Worm (Caenorhabditis elegans) whole organism, late embryonic: Measurements from ENCODE around the gene R07E5.15.
A peak's percentile ranks its signal among the peaks of the same experiment; 100 is the strongest.

ENCODE experiments used
- C08G9.2 ChIP-seq: sonication (generic microtip); optimal IDR thresholded peaks from 2 replicates; lab custom pipeline; 2016; ENCODE audit warnings: mild to moderate bottlenecking, missing genetic modification characterization, moderate library complexity, missing compliant biosample characterization
- K09A11.1 ChIP-seq: sonication (generic microtip); optimal IDR thresholded peaks from 2 replicates; lab custom pipeline; 2017; ENCODE audit warnings: antibody characterized with exemption, mild to moderate bottlenecking, missing genetic modification characterization, missing compliant biosample characterization; ENCODE audit not compliant: insufficient read depth
- T23F11.4 ChIP-seq: fragments of 200-800 bp; sonication (Bioruptor generic); optimal IDR thresholded peaks from 2 replicates; lab custom pipeline; 2018; ENCODE audit warnings: mild to moderate bottlenecking, missing genetic modification characterization, missing compliant biosample characterization
- Y22D7AL.16 ChIP-seq: sonication (generic microtip); optimal IDR thresholded peaks from 2 replicates; lab custom pipeline; 2016; ENCODE audit warnings: missing genetic modification characterization, missing compliant biosample characterization
- ahr-1 ChIP-seq: sonication (generic microtip); optimal IDR thresholded peaks from 2 replicates; lab custom pipeline; 2016; ENCODE audit warnings: missing genetic modification characterization, missing compliant biosample characterization
- ceh-14 ChIP-seq: sonication (generic microtip); optimal IDR thresholded peaks from 2 replicates; lab custom pipeline; 2016; ENCODE audit warnings: missing genotype, missing genetic modification characterization, missing compliant biosample characterization
- ceh-18 ChIP-seq: sonication (generic microtip); optimal IDR thresholded peaks from 2 replicates; lab custom pipeline; 2016; ENCODE audit warnings: missing genetic modification characterization, missing compliant biosample characterization
- ceh-19 ChIP-seq: fragments of 200-800 bp; sonication (Bioruptor generic); optimal IDR thresholded peaks from 2 replicates; lab custom pipeline; 2018; ENCODE audit warnings: mild to moderate bottlenecking, missing genetic modification characterization, missing compliant biosample characterization
- ceh-24 ChIP-seq: sonication (generic microtip); optimal IDR thresholded peaks from 2 replicates; lab custom pipeline; 2016; ENCODE audit warnings: mild to moderate bottlenecking, missing genetic modification characterization, missing compliant biosample characterization
- ceh-31 ChIP-seq: sonication (generic microtip); optimal IDR thresholded peaks from 2 replicates; lab custom pipeline; 2016; ENCODE audit warnings: missing genetic modification characterization, missing compliant biosample characterization
- ceh-34 ChIP-seq: sonication (generic microtip); optimal IDR thresholded peaks from 2 replicates; lab custom pipeline; 2016; ENCODE audit warnings: mild to moderate bottlenecking, missing genetic modification characterization, missing compliant biosample characterization
- ceh-48 ChIP-seq: sonication (generic microtip); optimal IDR thresholded peaks from 2 replicates; lab custom pipeline; 2016; ENCODE audit warnings: missing genetic modification characterization, inconsistent platforms, missing compliant biosample characterization
- ceh-6 ChIP-seq: fragments of 200-800 bp; sonication (Bioruptor generic); optimal IDR thresholded peaks from 2 replicates; lab custom pipeline; 2018; ENCODE audit warnings: mild to moderate bottlenecking, missing genetic modification characterization, missing compliant biosample characterization
- ceh-9 ChIP-seq: sonication (generic microtip); optimal IDR thresholded peaks from 2 replicates; lab custom pipeline; 2016; ENCODE audit warnings: mild to moderate bottlenecking, missing genetic modification characterization, inconsistent platforms, missing compliant biosample characterization
- che-1 ChIP-seq: sonication (generic microtip); optimal IDR thresholded peaks from 2 replicates; lab custom pipeline; 2016; ENCODE audit warnings: mild to moderate bottlenecking, missing genetic modification characterization, missing compliant biosample characterization
- dmd-4 ChIP-seq: sonication (generic microtip); optimal IDR thresholded peaks from 2 replicates; lab custom pipeline; 2016; ENCODE audit warnings: borderline replicate concordance, missing genetic modification characterization, missing compliant biosample characterization
- elt-2 ChIP-seq: sonication (generic microtip); optimal IDR thresholded peaks from 2 replicates; lab custom pipeline; 2016; ENCODE audit warnings: missing genetic modification reagents, missing genetic modification characterization, missing compliant biosample characterization
- ets-4 ChIP-seq: sonication (generic microtip); optimal IDR thresholded peaks from 2 replicates; lab custom pipeline; 2016; ENCODE audit warnings: missing genetic modification characterization, missing compliant biosample characterization
- fax-1 ChIP-seq: sonication (generic microtip); optimal IDR thresholded peaks from 2 replicates; lab custom pipeline; 2016; ENCODE audit warnings: missing genotype, missing genetic modification characterization, missing compliant biosample characterization
- fkh-10 ChIP-seq: fragments of 150-350 bp; optimal IDR thresholded peaks from 2 replicates; lab custom pipeline; 2014; ENCODE audit warnings: missing biosample characterization, missing genetic modification reagents, missing genetic modification characterization
- fkh-6 ChIP-seq: sonication (generic microtip); optimal IDR thresholded peaks from 2 replicates; lab custom pipeline; 2016; ENCODE audit warnings: missing genetic modification characterization, missing compliant biosample characterization
- gmeb-2 ChIP-seq: sonication (generic microtip); optimal IDR thresholded peaks from 2 replicates; lab custom pipeline; 2016; ENCODE audit warnings: missing genetic modification characterization, inconsistent platforms, missing compliant biosample characterization
- hlh-15 ChIP-seq: sonication (generic microtip); optimal IDR thresholded peaks from 2 replicates; lab custom pipeline; 2016; ENCODE audit warnings: missing genetic modification characterization, missing compliant biosample characterization
- hlh-30 ChIP-seq: sonication (generic microtip); optimal IDR thresholded peaks from 2 replicates; lab custom pipeline; 2017; ENCODE audit warnings: antibody characterized with exemption, missing genetic modification characterization, missing compliant biosample characterization; ENCODE audit not compliant: insufficient read depth
- hlh-6 ChIP-seq: sonication (generic microtip); optimal IDR thresholded peaks from 2 replicates; lab custom pipeline; 2016; ENCODE audit warnings: missing genotype, missing genetic modification characterization, missing compliant biosample characterization
- hlh-8 ChIP-seq: sonication (generic microtip); optimal IDR thresholded peaks from 2 replicates; lab custom pipeline; 2016; ENCODE audit warnings: missing genotype, missing genetic modification characterization, missing compliant biosample characterization
- lim-6 ChIP-seq: sonication (generic microtip); optimal IDR thresholded peaks from 2 replicates; lab custom pipeline; 2016; ENCODE audit warnings: missing genetic modification characterization, missing compliant biosample characterization
- nfya-1 ChIP-seq: sonication (generic microtip); optimal IDR thresholded peaks from 2 replicates; lab custom pipeline; 2017; ENCODE audit warnings: missing genetic modification characterization, mild to moderate bottlenecking, missing compliant biosample characterization, antibody characterized with exemption, moderate library complexity
- nhr-232 ChIP-seq: sonication (generic microtip); optimal IDR thresholded peaks from 2 replicates; lab custom pipeline; 2016; ENCODE audit warnings: missing genetic modification characterization, missing compliant biosample characterization
- pag-3 ChIP-seq: sonication (generic microtip); optimal IDR thresholded peaks from 2 replicates; lab custom pipeline; 2016; ENCODE audit warnings: missing compliant biosample characterization, missing genetic modification characterization, borderline replicate concordance
- pat-9 ChIP-seq: fragments of 200-800 bp; sonication (Bioruptor generic); optimal IDR thresholded peaks from 2 replicates; lab custom pipeline; 2018; ENCODE audit warnings: mild to moderate bottlenecking, missing genetic modification characterization, moderate library complexity, missing compliant biosample characterization
- pax-1 ChIP-seq: fragments of 150-350 bp; optimal IDR thresholded peaks from 2 replicates; lab custom pipeline; 2014; ENCODE audit warnings: missing biosample characterization, missing genetic modification characterization
- pha-2 ChIP-seq: sonication (generic microtip); optimal IDR thresholded peaks from 2 replicates; lab custom pipeline; 2017; ENCODE audit warnings: mild to moderate bottlenecking, missing genetic modification characterization, missing compliant biosample characterization
- ref-2 ChIP-seq: sonication (generic microtip); optimal IDR thresholded peaks from 2 replicates; lab custom pipeline; 2016; ENCODE audit warnings: missing genetic modification characterization, missing compliant biosample characterization
- rnt-1 ChIP-seq: sonication (generic microtip); optimal IDR thresholded peaks from 2 replicates; lab custom pipeline; 2016; ENCODE audit warnings: missing genetic modification characterization, missing compliant biosample characterization
- sdc-2 ChIP-seq: sonication (generic microtip); optimal IDR thresholded peaks from 2 replicates; lab custom pipeline; 2016; ENCODE audit warnings: missing genotype, missing genetic modification characterization, missing compliant biosample characterization
- sox-4 ChIP-seq: sonication (generic microtip); optimal IDR thresholded peaks from 2 replicates; lab custom pipeline; 2017; ENCODE audit warnings: mild to moderate bottlenecking, missing genetic modification characterization, inconsistent platforms, missing compliant biosample characterization
- syd-9 ChIP-seq: sonication (generic microtip); optimal IDR thresholded peaks from 2 replicates; lab custom pipeline; 2016; ENCODE audit warnings: mild to moderate bottlenecking, missing genetic modification characterization, moderate library complexity, missing compliant biosample characterization
- tbx-2 ChIP-seq: sonication (generic microtip); optimal IDR thresholded peaks from 2 replicates; lab custom pipeline; 2016; ENCODE audit warnings: missing genetic modification characterization, missing compliant biosample characterization
- unc-55 ChIP-seq: sonication (generic microtip); optimal IDR thresholded peaks from 2 replicates; lab custom pipeline; 2017; ENCODE audit warnings: missing biosample characterization, missing genetic modification reagents, missing genetic modification characterization
- zip-5 ChIP-seq: sonication (generic microtip); optimal IDR thresholded peaks from 2 replicates; lab custom pipeline; 2016; ENCODE audit warnings: missing genetic modification characterization, missing compliant biosample characterization

Gene R07E5.15

DNA sequence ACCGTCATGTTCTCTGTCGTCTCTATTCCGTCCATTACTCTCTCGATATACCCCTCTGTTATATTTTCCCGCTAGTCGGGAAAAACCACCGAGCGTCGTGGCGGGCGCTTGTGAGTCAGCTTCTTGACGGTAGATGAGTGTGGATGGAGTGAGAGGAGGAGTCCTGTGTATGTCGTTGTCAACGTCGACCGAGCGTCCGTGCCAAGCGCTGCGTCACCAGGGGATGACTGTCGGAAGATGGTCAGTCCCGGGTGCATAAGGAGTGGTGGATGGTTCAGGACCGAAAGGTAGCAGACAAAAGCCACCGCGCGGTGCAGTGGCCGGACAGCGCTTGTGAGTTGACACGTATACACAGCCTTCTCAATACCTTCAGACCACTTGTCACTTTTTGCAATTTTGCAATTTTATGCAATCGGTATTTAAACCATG, 31.8 kb upstream of the R07E5.15 start (continued):
- TF ChIP-seq pha-2 (tag; lab: Kevin White, UChicago) (peak; percentile 69), C08G9.2 (tag; lab: Kevin White, UChicago) (peak; percentile 10), elt-2 (tag; lab: Kevin White, UChicago) (peak; percentile 76)

DNA sequence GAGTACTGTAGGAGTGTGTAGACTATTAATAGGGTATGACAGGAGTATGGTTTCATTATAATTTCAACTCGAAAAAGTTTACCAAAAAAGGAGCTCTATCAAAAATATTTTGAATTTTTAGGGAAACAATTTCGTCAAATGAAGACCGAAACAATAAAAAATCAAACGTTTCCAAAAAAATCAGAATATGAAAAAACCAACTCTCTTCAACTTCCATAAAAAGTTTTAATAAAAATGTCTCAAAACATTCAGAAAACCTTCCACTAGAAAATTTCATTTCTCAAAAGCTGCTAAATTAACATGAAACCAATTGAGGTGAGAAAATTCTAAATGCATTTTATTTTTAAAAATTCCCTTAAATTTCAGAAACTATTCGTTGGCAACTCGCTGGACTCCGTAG, 30.7 kb upstream of the R07E5.15 start, which contains the start of gene ckb-3:
Gene ckb-3 (plus strand): TSS at position 301 of the 400 bp plus-strand sequence.
- TF ChIP-seq fkh-10 (GFP tag; lab: Kevin White, UChicago): no peak
- no peak for TF ChIP-seq pag-3
- TF ChIP-seq pha-2 (tag; lab: Kevin White, UChicago): no peak
- TF ChIP-seq nhr-232 (tag; lab: Kevin White, UChicago): no peak
- TF ChIP-seq zip-5 (tag; lab: Kevin White, UChicago): no peak
- no peak for TF ChIP-seq pax-1 (tag; lab: Kevin White, UChicago)
- TF ChIP-seq K09A11.1 (tag; lab: Kevin White, UChicago): no peak
- no peak for TF ChIP-seq ceh-14 (tag; lab: Kevin White, UChicago)
- TF ChIP-seq T23F11.4 (GFP tag; lab: Kevin White, UChicago): no peak
- TF ChIP-seq, all 69 proteins: peak for 0

DNA sequence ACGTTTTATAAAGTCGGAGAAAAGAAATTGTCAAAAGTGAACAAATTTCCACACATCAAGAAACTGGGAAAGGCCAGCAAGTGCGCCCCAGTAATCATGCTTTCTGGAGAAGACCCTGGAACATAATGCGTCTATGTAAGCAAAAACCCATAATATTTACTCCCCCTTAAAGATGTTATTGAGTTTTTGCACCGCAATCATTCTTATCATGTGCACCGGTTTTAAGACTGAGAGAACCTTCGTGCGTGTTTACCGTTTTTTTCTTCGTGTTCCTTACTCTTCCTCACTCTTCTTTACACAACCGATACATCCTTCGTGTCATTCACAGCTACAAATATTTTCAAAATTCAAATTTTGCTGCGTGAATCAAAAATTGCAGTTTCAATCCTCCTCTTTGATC, 28.3 kb upstream of the R07E5.15 start:
- no peak for TF ChIP-seq ceh-6 (GFP tag; lab: Kevin White, UChicago)
- TF ChIP-seq lim-6 (tag; lab: Kevin White, UChicago): no peak
- TF ChIP-seq hlh-30 (tag; lab: Kevin White, UChicago): no peak
- TF ChIP-seq sdc-2: no peak
- no peak for TF ChIP-seq ets-4
- TF ChIP-seq unc-55 (GFP tag; lab: Kevin White, UChicago): no peak

ce11 chrIII:4374854-4375253, 26.4 kb upstream of the R07E5.15 start, which contains the start of gene pals-26:
Gene pals-26 (plus strand): TSS chrIII:4375154.
- no peak for TF ChIP-seq pat-9 (tag; lab: Kevin White, UChicago)
- no peak for TF ChIP-seq ceh-9
- no peak for TF ChIP-seq ceh-19 (GFP tag; lab: Kevin White, UChicago)
- TF ChIP-seq ceh-24 (tag; lab: Kevin White, UChicago): no peak
- TF ChIP-seq, all 69 proteins: peak for 0

- TF ChIP-seq ceh-48 (tag; lab: Kevin White, UChicago): peak; percentile 28
- peak; percentile 40 for TF ChIP-seq sdc-2
- peak; percentile 6 for TF ChIP-seq ets-4
- peak; percentile 47 for TF ChIP-seq ref-2 (tag; lab: Kevin White, UChicago)
- peak; percentile 15 for TF ChIP-seq rnt-1 (tag; lab: Kevin White, UChicago)
- peak; percentile 70 for TF ChIP-seq ceh-31 (tag; lab: Kevin White, UChicago)
- TF ChIP-seq ceh-18 (tag; lab: Kevin White, UChicago): peak; percentile 87
- TF ChIP-seq nfya-1 (tag; lab: Kevin White, UChicago): peak; percentile 44
- TF ChIP-seq pha-2 (tag; lab: Kevin White, UChicago): peak; percentile 77
- peak; percentile 43 for TF ChIP-seq ahr-1 (tag; lab: Kevin White, UChicago)
- TF ChIP-seq ceh-19 (GFP tag; lab: Kevin White, UChicago): peak; percentile 37
- peak; percentile 62 for TF ChIP-seq syd-9 (tag; lab: Kevin White, UChicago)
- TF ChIP-seq ceh-34 (tag; lab: Kevin White, UChicago): peak; percentile 56
- peak; percentile 43 for TF ChIP-seq C08G9.2 (tag; lab: Kevin White, UChicago)
- peak; percentile 39 for TF ChIP-seq ceh-14 (tag; lab: Kevin White, UChicago)
- TF ChIP-seq fax-1 (tag; lab: Kevin White, UChicago): peak; percentile 48
- peak; percentile 12 for TF ChIP-seq dmd-4 (tag; lab: Kevin White, UChicago)
- peak; percentile 60 for TF ChIP-seq gmeb-2
- peak; percentile 51 for TF ChIP-seq tbx-2 (tag; lab: Kevin White, UChicago)
- peak; percentile 54 for TF ChIP-seq sox-4 (tag; lab: Kevin White, UChicago)
- TF ChIP-seq hlh-8 (tag; lab: Kevin White, UChicago): peak; percentile 10
- TF ChIP-seq che-1 (tag; lab: Kevin White, UChicago): peak; percentile 54
- TF ChIP-seq zip-5 (tag; lab: Kevin White, UChicago): peak; percentile 10
- TF ChIP-seq K09A11.1 (tag; lab: Kevin White, UChicago): peak; percentile 28
- TF ChIP-seq ceh-24 (tag; lab: Kevin White, UChicago): peak; percentile 39
- TF ChIP-seq Y22D7AL.16: peak; percentile 52
- TF ChIP-seq fkh-6 (tag; lab: Kevin White, UChicago): peak; percentile 63
- TF ChIP-seq hlh-6: peak; percentile 4
- peak; percentile 67 for TF ChIP-seq T23F11.4 (GFP tag; lab: Kevin White, UChicago)
- peak; percentile 18 for TF ChIP-seq hlh-15 (tag; lab: Kevin White, UChicago)
Observed at ce11 chrIII:4378600-4379293, 22.5 kb upstream of the R07E5.15 start.
